Worm (Caenorhabditis elegans): ENCODE results near the gene T24B8.7.

Gene T24B8.7

DNA sequence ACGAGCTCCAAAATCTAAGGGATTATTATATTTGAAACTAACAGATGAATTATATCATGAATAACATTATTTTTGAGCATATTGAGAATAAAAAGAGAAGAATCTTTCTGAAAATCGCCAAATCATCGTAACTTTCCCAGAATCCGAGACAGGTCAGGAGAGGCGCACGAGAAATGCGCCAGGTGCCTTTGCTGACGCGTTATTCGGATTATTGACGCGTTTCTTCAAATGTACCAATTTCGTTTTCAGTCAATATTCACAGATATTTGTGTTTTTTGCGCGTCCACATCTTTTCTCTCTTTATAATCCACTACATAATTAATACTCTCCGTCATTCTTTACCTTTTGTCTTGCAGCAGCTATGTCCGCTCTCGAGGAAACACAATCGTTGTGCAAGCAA lies 45.6 kb upstream of the T24B8.7 start, which contains the start of gene T24H10.1 (continued):
- TF ChIP-seq fkh-10 (GFP tag; optimal IDR thresholded peaks at IDR 0.05) (no peak), unc-30 (tag; optimal IDR thresholded peaks at IDR 0.05) (no peak), C04F5.9 (tag; optimal IDR thresholded peaks at IDR 0.05) (peak; percentile 45), aha-1 (tag; optimal IDR thresholded peaks at IDR 0.05) (no peak), jun-1 (tag; optimal IDR thresholded peaks at IDR 0.05) (peak; percentile 38), zag-1 (tag; optimal IDR thresholded peaks at IDR 0.05) (no peak), nhr-85 (tag) (peak; percentile 82), fos-1 (tag; optimal IDR thresholded peaks at IDR 0.05) (no peak), snu-23 (GFP tag; optimal IDR thresholded peaks at IDR 0.05) (peak; percentile 81), unc-98 (GFP tag; IDR thresholded peaks at IDR 0.05) (no peak), Y116A8C.19 (tag; optimal IDR thresholded peaks at IDR 0.05; ENCODE audit: borderline replicate concordance) (no peak), fkh-8 (tag; optimal IDR thresholded peaks at IDR 0.05) (peak; percentile 23), unc-62 (GFP tag; optimal IDR thresholded peaks at IDR 0.05) (no peak), pqm-1 (tag; optimal IDR thresholded peaks at IDR 0.05) (no peak), dsc-1 (tag; optimal IDR thresholded peaks at IDR 0.05) (peak; percentile 80), ztf-4 (tag; optimal IDR thresholded peaks at IDR 0.05) (peak; percentile 36), zip-4 (GFP tag; optimal IDR thresholded peaks at IDR 0.05) (peak; percentile 8), efl-1 (optimal IDR thresholded peaks at IDR 0.05) (peak; percentile 71 to 85), efl-1 (GFP tag; optimal IDR thresholded peaks at IDR 0.05 in 1 of 2) (peak; percentile 76 to 98), nhr-77 (tag; optimal IDR thresholded peaks at IDR 0.05) (peak; percentile 62), grh-1 (GFP tag; IDR thresholded peaks at IDR 0.05) (peak; percentile 54), mab-9 (GFP tag; IDR thresholded peaks at IDR 0.05) (no peak), mef-2 (tag; optimal IDR thresholded peaks at IDR 0.05) (peak; percentile 25), elt-3 (tag; optimal IDR thresholded peaks at IDR 0.05) (peak in 1 of 6 experiments; percentile 51), elt-2 (tag; optimal IDR thresholded peaks at IDR 0.05) (peak; percentile 11), lin-35 (GFP tag; optimal IDR thresholded peaks at IDR 0.05) (peak; percentile 82 to 87), nhr-90 (tag; optimal IDR thresholded peaks at IDR 0.05; ENCODE audit: poor library complexity) (peak; percentile 81), ets-5 (GFP tag; IDR thresholded peaks at IDR 0.05) (no peak), sox-4 (tag; optimal IDR thresholded peaks at IDR 0.05) (peak; percentile 20), unc-86 (tag; optimal IDR thresholded peaks at IDR 0.05) (peak; percentile 71), egl-13 (tag; optimal IDR thresholded peaks at IDR 0.05) (peak; percentile 48), blmp-1 (tag; optimal IDR thresholded peaks at IDR 0.05) (peak; percentile 18), hlh-4 (tag; optimal IDR thresholded peaks at IDR 0.05) (no peak), irx-1 (tag; optimal IDR thresholded peaks at IDR 0.05) (peak; percentile 75), nhr-11 (tag; optimal IDR thresholded peaks at IDR 0.05) (no peak), C16A3.4 (tag; optimal IDR thresholded peaks at IDR 0.05) (peak; percentile 68), tlp-1 (tag; optimal IDR thresholded peaks at IDR 0.05) (no peak), isw-1 (GFP tag; IDR thresholded peaks at IDR 0.05) (peak; percentile 61), lsy-2 (tag; optimal IDR thresholded peaks at IDR 0.05) (peak; percentile 80), F16B12.6 (tag; optimal IDR thresholded peaks at IDR 0.05) (peak; percentile 58), mep-1 (tag; optimal IDR thresholded peaks at IDR 0.05) (peak; percentile 89)

DNA sequence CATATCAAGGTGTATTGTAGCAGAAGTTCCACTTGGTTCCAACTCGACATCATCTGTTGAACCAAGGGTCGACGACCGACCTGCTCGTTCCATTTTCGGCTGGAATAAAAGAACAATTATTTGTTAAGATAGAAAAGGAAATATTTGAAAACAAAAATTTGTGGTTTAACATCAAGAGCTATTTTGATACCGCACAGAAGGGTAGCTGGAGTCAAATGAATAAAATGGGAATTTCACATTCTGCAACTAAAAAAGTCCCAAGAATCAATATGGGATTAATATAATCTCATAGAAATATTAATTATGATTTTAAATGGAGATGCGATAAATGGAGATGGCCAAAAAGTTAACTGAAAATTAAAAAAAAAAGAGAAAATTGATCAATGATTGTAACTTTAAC lies 45.0 kb upstream of the T24B8.7 start, which contains the start of gene clh-5:
TSS of gene clh-5 (minus strand) at position 101 of the 400 bp plus-strand sequence.
- TF ChIP-seq nhr-84 (tag; optimal IDR thresholded peaks at IDR 0.05) (no peak), ztf-11 (tag; optimal IDR thresholded peaks at IDR 0.05) (no peak), aha-1 (tag; optimal IDR thresholded peaks at IDR 0.05) (no peak), alr-1 (tag; optimal IDR thresholded peaks at IDR 0.05; ENCODE audit: borderline replicate concordance) (no peak), nhr-11 (tag; optimal IDR thresholded peaks at IDR 0.05) (no peak)
